Worm (Caenorhabditis elegans) whole organism, mixed stage, embryonic: ENCODE measurements around the gene cdk-1.

Experiments used
- blmp-1 ChIP-seq: fragments of 150-350 bp; optimal IDR thresholded peaks from 2 replicates; lab custom pipeline; 2014; ENCODE audit warnings: missing biosample characterization, missing genetic modification characterization
- drap-1 ChIP-seq: fragments of 200-800 bp; sonication (Bioruptor generic); optimal IDR thresholded peaks from 3 replicates; lab custom pipeline; 2018; ENCODE audit warnings: mild to moderate bottlenecking, missing genetic modification characterization, missing compliant biosample characterization
- lsy-2 ChIP-seq: fragments of 150-350 bp; optimal IDR thresholded peaks from 2 replicates; lab custom pipeline; 2014; ENCODE audit warnings: missing biosample characterization, missing genetic modification characterization
- mab-5 ChIP-seq: fragments of 150-350 bp; optimal IDR thresholded peaks from 2 replicates; lab custom pipeline; 2014; ENCODE audit warnings: missing biosample characterization, missing genetic modification characterization
- nhr-2 ChIP-seq: fragments of 150-350 bp; optimal IDR thresholded peaks from 2 replicates; lab custom pipeline; 2014; ENCODE audit warnings: missing biosample characterization, missing genetic modification characterization
- nhr-28 ChIP-seq: fragments of 150-350 bp; optimal IDR thresholded peaks from 2 replicates; lab custom pipeline; 2014; ENCODE audit warnings: missing biosample characterization, missing genetic modification characterization
- nhr-76 ChIP-seq: sonication (generic microtip); optimal IDR thresholded peaks from 2 replicates; lab custom pipeline; 2017; ENCODE audit warnings: missing biosample characterization, missing genetic modification characterization
- pha-4 ChIP-seq: fragments of 150-350 bp; optimal IDR thresholded peaks from 2 replicates; lab custom pipeline; 2018; ENCODE audit warnings: missing biosample characterization, missing genetic modification reagents, missing genetic modification characterization
- snpc-4 ChIP-seq: fragments of 150-350 bp; optimal IDR thresholded peaks from 2 replicates; lab custom pipeline; 2014; ENCODE audit warnings: missing biosample characterization, missing genetic modification characterization
- sptf-1 ChIP-seq: sonication (generic microtip); optimal IDR thresholded peaks from 2 replicates; lab custom pipeline; 2017; ENCODE audit warnings: mild to moderate bottlenecking, missing genetic modification characterization, moderate library complexity, missing compliant biosample characterization
- unc-39 ChIP-seq: fragments of 150-350 bp; optimal IDR thresholded peaks from 2 replicates; lab custom pipeline; 2014; ENCODE audit warnings: missing biosample characterization, missing genetic modification characterization
- unc-62 ChIP-seq: fragments of 150-350 bp; optimal IDR thresholded peaks from 2 replicates; lab custom pipeline; 2014; ENCODE audit warnings: missing biosample characterization, missing genetic modification reagents, missing genetic modification characterization
- ztf-11 ChIP-seq: fragments of 150-350 bp; optimal IDR thresholded peaks from 2 replicates; lab custom pipeline; 2014; ENCODE audit warnings: missing biosample characterization, missing genetic modification characterization

DNA sequence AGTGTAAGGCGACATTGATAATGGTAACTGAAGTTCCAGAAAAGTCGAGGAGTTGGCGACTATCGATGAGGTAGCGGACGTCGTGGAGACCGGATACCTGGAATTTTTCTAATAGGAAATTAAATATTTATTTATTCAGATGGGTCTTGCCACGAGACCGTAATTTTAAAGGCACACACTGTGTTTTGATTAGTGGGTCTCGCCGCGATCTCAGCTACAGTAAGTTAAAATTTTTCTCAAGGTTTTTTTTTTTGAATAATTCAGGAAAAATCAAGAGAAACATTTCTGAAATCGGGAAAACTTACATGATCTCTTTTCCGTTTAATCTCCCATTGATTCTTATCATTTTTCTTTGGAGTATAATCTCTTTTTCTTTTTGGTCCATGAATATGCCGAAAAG lies 31.8 kb downstream of the cdk-1 start:
- TF ChIP-seq unc-39: no peak
- no peak for TF ChIP-seq nhr-28 (tag; lab: Kevin White, UChicago)
- TF ChIP-seq drap-1 (GFP tag; lab: Kevin White, UChicago): no peak
- TF ChIP-seq lsy-2: no peak
- no peak for TF ChIP-seq pha-4 (tag; lab: Kevin White, UChicago)
- TF ChIP-seq nhr-76 (tag; lab: Kevin White, UChicago): no peak
- no peak for TF ChIP-seq unc-62 (GFP tag; lab: Kevin White, UChicago)
- no peak for TF ChIP-seq snpc-4 (tag; lab: Kevin White, UChicago)
- no peak for TF ChIP-seq sptf-1
- TF ChIP-seq blmp-1 (tag; lab: Kevin White, UChicago): no peak
- no peak for TF ChIP-seq mab-5 (tag; lab: Kevin White, UChicago)
- TF ChIP-seq ztf-11: no peak
- TF ChIP-seq nhr-2: no peak
